Worm (Caenorhabditis elegans) whole organism, midembryonic: ENCODE measurements around the gene Y22D7AL.4.

Experiments used
- T22C8.4 ChIP-seq: fragments of 200-800 bp; sonication (Bioruptor generic); IDR thresholded peaks from 2 replicates; pipeline ENCODE4 v1.3.6; 2022; ENCODE audit warnings: missing genetic modification characterization, missing compliant biosample characterization
- cog-1 ChIP-seq: sonication (generic microtip); optimal IDR thresholded peaks from 2 replicates; lab custom pipeline; 2016; ENCODE audit warnings: missing genetic modification characterization, missing compliant biosample characterization
- flt-1 ChIP-seq: fragments of 200-800 bp; sonication (Bioruptor generic); IDR thresholded peaks from 2 replicates; pipeline ENCODE4 v1.3.6; 2022; ENCODE audit warnings: missing genetic modification characterization, missing compliant biosample characterization
- klf-2 ChIP-seq: fragments of 200-800 bp; sonication (Bioruptor generic); conservative IDR thresholded peaks from 2 replicates; pipeline ENCODE4 v1.3.6; 2022; ENCODE audit warnings: missing genetic modification reagents, missing genetic modification characterization, missing compliant biosample characterization
- med-1 ChIP-seq: sonication (generic microtip); optimal IDR thresholded peaks from 2 replicates; lab custom pipeline; 2017; ENCODE audit warnings: missing genetic modification characterization, mild to moderate bottlenecking, missing compliant biosample characterization, antibody characterized with exemption, missing genetic modification reagents; ENCODE audit not compliant: insufficient read depth
- ref-1 ChIP-seq: fragments of 200-800 bp; sonication (Bioruptor generic); conservative IDR thresholded peaks from 2 replicates; pipeline ENCODE4 v1.3.6; 2022; ENCODE audit warnings: missing genetic modification reagents, missing genetic modification characterization, missing compliant biosample characterization
- tab-1 ChIP-seq: fragments of 200-800 bp; sonication (Bioruptor generic); IDR thresholded peaks from 2 replicates; pipeline ENCODE4 v1.3.6; 2022; ENCODE audit warnings: missing genetic modification characterization, missing compliant biosample characterization
- ztf-23 ChIP-seq: fragments of 200-800 bp; sonication (Bioruptor generic); IDR thresholded peaks from 2 replicates; pipeline ENCODE4 v1.3.6; 2022; ENCODE audit warnings: missing genetic modification reagents, missing genetic modification characterization, missing compliant biosample characterization
- ztf-29 ChIP-seq: fragments of 200-800 bp; sonication (Bioruptor generic); IDR thresholded peaks from 2 replicates; pipeline ENCODE4 v1.3.6; 2022; ENCODE audit warnings: missing genetic modification reagents, missing genetic modification characterization, missing compliant biosample characterization

The Y22D7AL.4 gene

DNA sequence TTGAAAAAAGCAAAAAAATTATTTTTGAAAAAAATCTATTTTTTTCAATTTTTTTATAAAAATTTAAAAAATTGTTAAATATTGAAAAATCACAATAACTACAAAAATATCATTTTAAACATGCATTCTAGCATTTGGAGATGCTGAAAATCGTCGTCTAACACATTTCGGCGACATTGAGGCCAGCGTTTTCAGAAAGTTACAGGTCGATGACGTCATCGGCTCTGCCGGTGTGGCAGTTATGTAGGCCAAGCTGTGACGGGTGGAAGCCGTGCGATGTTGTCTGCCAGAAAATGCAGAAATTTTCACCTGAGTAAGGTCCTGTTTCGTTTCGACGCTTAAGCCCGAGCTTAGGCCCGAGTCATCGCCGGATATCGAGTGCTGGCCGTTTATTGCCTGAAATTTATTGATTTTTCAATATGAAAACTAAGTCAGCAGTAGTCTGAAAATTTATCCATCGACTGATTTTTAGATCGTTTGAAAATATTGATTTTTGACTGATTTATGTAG lies 39.4 kb downstream of the Y22D7AL.4 start, which contains the start of gene Y22D7AR.3:
Gene Y22D7AR.3 (minus strand): TSS at position 51 of the 510 bp plus-strand sequence.
- TF ChIP-seq med-1, result no peak
- 0 out of 2 replicates have a peak, but pooled peaks have one; percentile 7 for TF ChIP-seq T22C8.4 (GFP tag; lab: Robert Waterston, UW)

DNA sequence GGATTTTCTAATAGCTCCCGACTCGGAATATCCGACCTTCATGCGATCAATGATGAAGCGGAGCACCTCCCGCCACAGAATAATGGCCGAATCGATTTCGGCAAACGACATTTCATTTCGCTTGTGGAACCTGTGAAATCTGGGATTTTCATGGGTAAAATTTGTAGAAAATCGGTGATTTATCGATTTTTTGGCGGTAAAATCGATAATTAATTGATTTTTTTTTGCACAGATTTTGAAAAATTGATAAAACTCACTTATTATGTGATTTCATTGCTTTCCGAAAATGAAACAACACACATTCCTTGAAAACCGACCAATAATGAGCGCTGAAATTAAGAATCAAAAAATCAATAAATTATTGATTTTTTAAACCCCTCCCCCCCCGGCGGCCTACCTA lies 40.5 kb downstream of the Y22D7AL.4 start:
- TF ChIP-seq T22C8.4 (GFP tag; lab: Robert Waterston, UW) (peak; percentile 72), klf-2 (GFP tag; lab: Robert Waterston, UW) (no peak), med-1 (no peak), ref-1 (no peak)

DNA sequence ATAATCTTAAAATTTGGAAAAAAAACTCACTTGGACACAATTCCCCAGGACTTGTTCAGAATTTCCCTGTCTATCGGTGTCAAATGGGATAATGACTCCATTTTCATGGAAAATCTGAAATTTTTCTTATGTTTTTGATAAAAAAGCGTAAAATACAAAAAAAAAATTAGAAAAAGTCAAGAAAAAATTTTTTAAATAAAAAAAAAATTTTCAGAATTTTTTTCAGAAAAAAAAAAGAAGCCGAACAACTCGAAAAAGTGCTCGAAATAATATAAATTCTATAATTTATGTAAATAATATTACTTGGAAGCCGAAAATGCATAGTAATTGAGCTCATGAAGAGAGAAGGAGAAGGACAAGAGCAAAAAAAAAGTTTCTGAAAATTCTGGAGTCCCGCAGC lies 42.1 kb downstream of the Y22D7AL.4 start, which contains the start of gene glb-30:
Gene glb-30 (minus strand): TSS at position 101 of the 400 bp plus-strand sequence.
- TF ChIP-seq tab-1 (GFP tag; lab: Robert Waterston, UW) (no peak), klf-2 (GFP tag; lab: Robert Waterston, UW) (no peak)

DNA sequence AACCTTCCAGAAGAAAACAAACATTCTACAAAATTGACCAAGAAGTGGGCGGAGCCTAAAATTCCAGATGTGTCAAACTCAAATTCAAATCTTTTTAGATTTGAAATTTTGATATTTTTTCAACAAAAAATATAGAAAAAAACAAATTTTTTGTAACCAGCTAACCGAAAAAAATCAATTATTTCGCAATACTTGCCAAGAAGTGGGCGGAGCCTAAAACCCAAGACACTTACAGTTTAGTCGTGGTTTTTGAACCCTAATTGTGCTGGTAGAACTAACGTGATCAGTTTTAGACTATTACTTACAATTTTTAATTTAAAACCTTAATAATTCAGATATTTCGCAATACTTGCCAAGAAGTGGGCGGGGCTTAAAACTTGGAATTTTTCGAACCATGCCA lies 46.9 kb downstream of the Y22D7AL.4 start:
- TF ChIP-seq tab-1 (GFP tag; lab: Robert Waterston, UW) (no peak), flt-1 (GFP tag; lab: Robert Waterston, UW) (no peak), klf-2 (GFP tag; lab: Robert Waterston, UW) (no peak), med-1 (no peak), cog-1 (tag; lab: Kevin White, UChicago) (no peak), ztf-29 (no peak), ztf-23 (GFP tag; lab: Robert Waterston, UW) (no peak), ref-1 (no peak), T22C8.4 (GFP tag; lab: Robert Waterston, UW) (no peak)

DNA sequence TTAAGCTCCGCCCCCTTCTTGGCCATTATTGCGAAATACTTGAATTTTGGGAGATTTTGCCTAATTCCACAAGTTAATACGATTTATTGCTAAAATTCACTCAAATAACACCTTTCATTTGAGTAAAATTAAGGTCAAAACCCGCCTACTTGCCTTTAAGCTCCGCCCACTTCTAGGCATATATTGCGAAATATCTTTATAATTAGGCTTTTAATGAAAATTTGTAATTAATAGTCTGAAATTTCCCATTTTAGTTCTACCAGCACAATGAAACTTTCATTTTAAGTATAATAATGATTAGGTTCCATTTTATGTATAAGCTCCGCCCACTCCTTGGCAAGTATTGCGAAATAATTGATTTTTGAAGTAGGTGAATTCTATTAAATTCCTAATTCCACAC lies 48.3 kb downstream of the Y22D7AL.4 start:
- TF ChIP-seq tab-1 (GFP tag; lab: Robert Waterston, UW), result no peak
- no peak for TF ChIP-seq T22C8.4 (GFP tag; lab: Robert Waterston, UW)
- TF ChIP-seq ztf-29, result no peak
- TF ChIP-seq klf-2 (GFP tag; lab: Robert Waterston, UW), result no peak
- TF ChIP-seq cog-1 (tag; lab: Kevin White, UChicago), result no peak
- no peak for TF ChIP-seq ref-1
- TF ChIP-seq flt-1 (GFP tag; lab: Robert Waterston, UW), result no peak
- no peak for TF ChIP-seq med-1
- no peak for TF ChIP-seq ztf-23 (GFP tag; lab: Robert Waterston, UW)

DNA sequence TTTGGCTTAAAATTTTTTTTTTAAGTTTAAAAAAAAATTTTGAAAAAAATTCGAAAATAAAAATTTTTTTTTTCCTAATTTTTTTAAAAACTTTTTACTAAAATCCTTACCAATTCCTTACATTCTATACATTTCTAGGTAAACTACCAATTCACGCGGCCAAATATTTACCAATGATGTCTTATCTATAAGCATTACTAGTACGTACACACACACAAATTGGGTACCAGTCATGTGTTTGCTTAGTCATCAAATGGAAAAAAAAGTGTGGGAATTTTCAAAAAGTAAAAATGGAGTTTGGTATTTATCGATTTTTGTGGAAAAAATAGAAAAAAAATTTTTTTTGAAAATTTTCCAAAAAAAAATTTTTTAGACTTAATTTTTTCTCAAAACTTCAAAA lies 50.2 kb downstream of the Y22D7AL.4 start, which contains the start of gene Y22D7AR.6:
Gene Y22D7AR.6 (minus strand): TSS at position 134 of the 400 bp plus-strand sequence.
- TF ChIP-seq ztf-29 (no peak), cog-1 (tag; lab: Kevin White, UChicago) (no peak), T22C8.4 (GFP tag; lab: Robert Waterston, UW) (no peak), flt-1 (GFP tag; lab: Robert Waterston, UW) (no peak), tab-1 (GFP tag; lab: Robert Waterston, UW) (no peak), ref-1 (no peak), ztf-23 (GFP tag; lab: Robert Waterston, UW) (no peak), med-1 (no peak), klf-2 (GFP tag; lab: Robert Waterston, UW) (no peak)

DNA sequence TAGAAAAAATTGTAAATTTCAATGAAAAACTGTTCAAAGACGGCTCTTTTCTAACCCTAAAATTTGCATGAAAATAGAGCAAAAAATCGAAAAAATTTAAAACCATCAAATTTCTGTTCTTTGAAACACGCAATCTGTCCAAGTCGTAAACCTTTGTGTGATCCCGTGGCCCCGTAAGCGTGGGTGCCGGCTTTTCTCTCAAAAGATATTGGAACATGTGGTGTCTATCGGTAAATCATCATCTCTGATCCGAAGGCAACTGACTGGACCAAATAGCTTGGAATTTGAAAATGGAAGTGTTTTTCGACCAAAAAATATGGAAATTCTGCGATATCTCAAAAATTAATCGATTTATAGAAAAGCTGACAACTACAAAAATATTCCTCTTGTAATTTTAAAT lies 52.2 kb downstream of the Y22D7AL.4 start:
- TF ChIP-seq ztf-23 (GFP tag; lab: Robert Waterston, UW), result no peak
- TF ChIP-seq tab-1 (GFP tag; lab: Robert Waterston, UW), result no peak
- TF ChIP-seq T22C8.4 (GFP tag; lab: Robert Waterston, UW), result no peak
- no peak for TF ChIP-seq flt-1 (GFP tag; lab: Robert Waterston, UW)
- TF ChIP-seq ztf-29, result no peak
- no peak for TF ChIP-seq cog-1 (tag; lab: Kevin White, UChicago)
- no peak for TF ChIP-seq ref-1
- no peak for TF ChIP-seq klf-2 (GFP tag; lab: Robert Waterston, UW)
- no peak for TF ChIP-seq med-1

DNA sequence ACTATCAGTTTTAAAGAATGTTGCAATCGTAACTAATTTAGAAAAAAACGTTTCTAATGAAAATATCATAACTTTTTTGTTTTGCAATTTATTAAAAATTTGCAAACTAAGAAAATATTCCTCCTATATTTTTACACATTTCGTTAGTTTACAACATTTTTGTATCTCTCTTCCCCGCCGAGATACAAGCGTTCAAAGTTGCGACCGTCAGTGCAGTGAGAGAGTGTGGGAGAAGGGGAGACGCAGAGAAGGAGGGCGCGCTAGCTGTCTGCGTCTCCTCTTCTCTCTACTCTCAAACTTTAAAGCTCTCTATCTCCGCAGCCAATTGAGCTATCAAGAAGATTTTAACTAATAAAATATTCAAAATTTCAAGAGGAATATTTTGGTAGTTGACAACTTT lies 54.0 kb downstream of the Y22D7AL.4 start:
- TF ChIP-seq cog-1 (tag; lab: Kevin White, UChicago), result no peak
- no peak for TF ChIP-seq ztf-23 (GFP tag; lab: Robert Waterston, UW)
- TF ChIP-seq tab-1 (GFP tag; lab: Robert Waterston, UW), result no peak
- TF ChIP-seq ref-1, result no peak
- TF ChIP-seq T22C8.4 (GFP tag; lab: Robert Waterston, UW), result no peak
- TF ChIP-seq flt-1 (GFP tag; lab: Robert Waterston, UW), result no peak
- TF ChIP-seq klf-2 (GFP tag; lab: Robert Waterston, UW), result no peak
- TF ChIP-seq med-1, result no peak
- TF ChIP-seq ztf-29, result no peak

DNA sequence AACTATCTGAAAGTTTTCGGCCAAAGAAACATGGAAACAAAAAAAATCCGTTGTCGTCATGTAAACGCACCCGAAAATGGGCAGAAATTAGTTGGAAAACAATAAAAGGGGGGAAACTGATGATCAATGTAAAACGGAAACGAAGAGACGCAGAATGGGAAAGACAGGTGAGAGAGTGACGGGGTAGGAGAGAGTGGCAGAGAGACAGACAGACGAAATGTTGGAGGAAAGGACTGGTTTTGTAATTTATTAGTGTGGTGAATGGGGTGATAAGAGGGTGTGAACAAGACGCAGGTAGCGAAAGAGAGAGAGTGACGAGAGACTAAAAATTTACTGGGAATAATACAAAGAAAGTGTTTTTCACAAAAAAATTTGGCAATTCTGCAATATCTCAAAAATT lies 54.6 kb downstream of the Y22D7AL.4 start:
- TF ChIP-seq ztf-23 (GFP tag; lab: Robert Waterston, UW), result no peak
- no peak for TF ChIP-seq flt-1 (GFP tag; lab: Robert Waterston, UW)
- TF ChIP-seq tab-1 (GFP tag; lab: Robert Waterston, UW), result no peak
- no peak for TF ChIP-seq ztf-29
- no peak for TF ChIP-seq cog-1 (tag; lab: Kevin White, UChicago)
- no peak for TF ChIP-seq med-1
- no peak for TF ChIP-seq klf-2 (GFP tag; lab: Robert Waterston, UW)
- TF ChIP-seq T22C8.4 (GFP tag; lab: Robert Waterston, UW), result no peak

DNA sequence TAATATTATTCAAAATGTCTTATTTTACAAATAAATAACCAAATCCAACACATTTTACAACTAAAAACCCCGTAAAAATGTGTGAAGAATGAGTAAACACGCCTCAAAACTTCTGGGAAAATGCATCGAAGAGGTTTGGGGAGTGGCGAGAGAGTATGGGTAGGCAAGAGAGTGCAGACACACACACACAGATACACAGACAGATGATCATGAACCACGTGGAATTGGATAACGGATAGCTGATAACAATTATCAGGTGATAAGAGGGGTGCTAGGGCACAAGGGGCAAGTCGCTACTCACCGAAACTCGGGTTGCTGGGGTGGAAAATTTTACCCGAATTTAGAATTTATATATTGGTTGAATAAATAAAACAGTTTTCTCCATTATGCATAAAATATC lies 55.8 kb downstream of the Y22D7AL.4 start:
- TF ChIP-seq ztf-23 (GFP tag; lab: Robert Waterston, UW) (no peak), tab-1 (GFP tag; lab: Robert Waterston, UW) (no peak)
